Fruit fly (Drosophila melanogaster): Measurements from ENCODE around the gene Gr66a.

Gr66a gene

dm6 chr3L:8284651-8285050 lies 22.1 kb downstream of the Gr66a start (continued):
- TF ChIP-seq CG31388 (GFP tag; optimal IDR thresholded peaks at IDR 0.05) (no peak), Dll (GFP tag; IDR thresholded peaks at IDR 0.05; ENCODE audit: partially characterized antibody) (no peak), Nf-YC (tag; optimal IDR thresholded peaks at IDR 0.05) (no peak), zfh1 (GFP tag; IDR thresholded peaks at IDR 0.05) (no peak), amos (GFP tag; IDR thresholded peaks at IDR 0.05; ENCODE audit: partially characterized antibody) (no peak), prd (optimal IDR thresholded peaks at IDR 0.05) (no peak), prd (GFP tag; IDR thresholded peaks at IDR 0.05) (0 out of 3 replicates have a peak, but pooled peaks have one; percentile 28), Side (GFP tag; optimal IDR thresholded peaks at IDR 0.05) (no peak), CG12219 (GFP tag; optimal IDR thresholded peaks at IDR 0.05) (no peak), CG1647 (GFP tag; optimal IDR thresholded peaks at IDR 0.05) (no peak), CG2678 (tag; optimal IDR thresholded peaks at IDR 0.05) (no peak), CG11093 (GFP tag; IDR thresholded peaks at IDR 0.05) (0 out of 3 replicates have a peak, but pooled peaks have one; percentile 19), tin (GFP tag; optimal IDR thresholded peaks at IDR 0.05) (no peak), CG8765 (GFP tag; IDR thresholded peaks at IDR 0.05) (no peak), lmd (GFP tag; IDR thresholded peaks at IDR 0.05) (0 out of 2 replicates have a peak, but pooled peaks have one; percentile 38), sens-2 (GFP tag; IDR thresholded peaks at IDR 0.05) (no peak), CG7745 (tag; optimal IDR thresholded peaks at IDR 0.05) (no peak), Trl (optimal IDR thresholded peaks at IDR 0.05) (no peak), Trl (GFP tag; optimal IDR thresholded peaks at IDR 0.05) (no peak), psq (GFP tag; optimal IDR thresholded peaks at IDR 0.05) (no peak), hb (GFP tag; IDR thresholded peaks at IDR 0.05; ENCODE audit: partially characterized antibody) (no peak), CG13424 (tag; optimal IDR thresholded peaks at IDR 0.05) (peak; percentile 16), CG34422 (GFP tag; IDR thresholded peaks at IDR 0.05) (no peak), dimm (GFP tag; IDR thresholded peaks at IDR 0.05) (no peak), CG3163 (GFP tag; optimal IDR thresholded peaks at IDR 0.05) (no peak), sna (GFP tag; IDR thresholded peaks at IDR 0.05; ENCODE audit: partially characterized antibody) (no peak), CG10147 (GFP tag; optimal IDR thresholded peaks at IDR 0.05) (no peak), CG3726 (GFP tag; IDR thresholded peaks at IDR 0.05) (no peak), CG13624 (GFP tag; optimal IDR thresholded peaks at IDR 0.05) (peak; percentile 25), vvl (GFP tag; IDR thresholded peaks at IDR 0.05) (no peak), Antp (GFP tag; optimal IDR thresholded peaks at IDR 0.05) (no peak), CG2120 (GFP tag; optimal IDR thresholded peaks at IDR 0.05) (peak; percentile 64), shn (GFP tag; optimal IDR thresholded peaks at IDR 0.05) (no peak), CG2129 (GFP tag; IDR thresholded peaks at IDR 0.05; ENCODE audit: partially characterized antibody) (no peak), rib (GFP tag; IDR thresholded peaks at IDR 0.05) (no peak), ci (GFP tag; IDR thresholded peaks at IDR 0.05) (0 out of 3 replicates have a peak, but pooled peaks have one; percentile 16), CG3847 (GFP tag; IDR thresholded peaks at IDR 0.05) (no peak), mam (GFP tag; optimal IDR thresholded peaks at IDR 0.05) (peak; percentile 7), insv (GFP tag; optimal IDR thresholded peaks at IDR 0.05) (no peak), CG15696 (tag; optimal IDR thresholded peaks at IDR 0.05) (no peak), Ptx1 (GFP tag; IDR thresholded peaks at IDR 0.05) (0 out of 2 replicates have a peak, but pooled peaks have one; percentile 33), gcm2 (GFP tag; optimal IDR thresholded peaks at IDR 0.05) (no peak), CrebB (tag; optimal IDR thresholded peaks at IDR 0.05) (no peak), D19B (GFP tag; optimal IDR thresholded peaks at IDR 0.05) (no peak), nom (GFP tag; optimal IDR thresholded peaks at IDR 0.05) (no peak), schlank (tag; optimal IDR thresholded peaks at IDR 0.05) (no peak), chinmo (GFP tag; IDR thresholded peaks at IDR 0.05; ENCODE audit: partially characterized antibody) (no peak), Chrac-16 (GFP tag; optimal IDR thresholded peaks at IDR 0.05) (no peak), CG4404 (GFP tag; IDR thresholded peaks at IDR 0.05) (no peak), vfl (GFP tag; optimal IDR thresholded peaks at IDR 0.05) (no peak), Tbp (GFP tag; optimal IDR thresholded peaks at IDR 0.05) (no peak), dan (GFP tag; IDR thresholded peaks at IDR 0.05) (no peak), wdn (GFP tag; IDR thresholded peaks at IDR 0.05) (no peak)
